Fruit fly (Drosophila melanogaster) S2 (cell line): ENCODE measurements around the gene CLIP-190.
A peak's percentile ranks its signal among the peaks of the same experiment; 100 is the strongest.

ENCODE experiments used
- CG8478 ChIP-seq: fragments of >200 bp; optimal IDR thresholded peaks from 2 replicates; lab custom pipeline; 2018
- CTCF ChIP-seq, 2 experiments: fragments of >200 bp; optimal IDR thresholded peaks; 2 replicates each; lab custom pipeline; 2018

DNA sequence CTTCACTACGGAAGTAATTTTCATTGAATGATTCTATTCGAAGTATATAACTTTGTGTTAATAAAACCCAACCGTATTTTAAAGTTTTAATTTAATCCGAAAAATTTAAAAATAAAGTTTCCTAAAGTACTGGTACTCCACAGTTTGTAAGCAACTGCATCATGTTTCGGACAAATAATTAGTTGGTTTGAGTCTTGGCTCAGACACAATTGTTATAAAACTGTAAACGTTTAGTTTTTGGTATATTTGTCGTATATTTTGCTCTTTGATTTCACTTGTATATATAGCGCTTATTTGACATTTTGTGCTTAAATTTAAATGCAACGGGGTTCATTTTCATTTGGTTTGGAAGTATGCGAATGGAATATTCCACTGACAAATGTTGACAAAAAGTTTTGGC, 16.0 kb upstream of the CLIP-190 start:
- TF ChIP-seq CTCF (optimal IDR thresholded peaks at IDR 0.05; lab: Kevin White, UChicago): peak in 1 of 2 experiments; percentile 64
- TF ChIP-seq CG8478 (lab: Kevin White, UChicago): no peak
